Worm (Caenorhabditis elegans): ENCODE data around the gene gex-3.

ce11 chrIV:12389951-12390350, 14.3 kb upstream of the gex-3 start, which contains the start of gene spe-45:
- TF ChIP-seq ceh-82 (tag; optimal IDR thresholded peaks at IDR 0.05), result no peak
- TF ChIP-seq fkh-10 (GFP tag; optimal IDR thresholded peaks at IDR 0.05), result no peak
- no peak for TF ChIP-seq nhr-6 (tag; optimal IDR thresholded peaks at IDR 0.05)
- TF ChIP-seq zag-1 (tag; optimal IDR thresholded peaks at IDR 0.05), result no peak
- no peak for TF ChIP-seq ZK546.5 (tag; optimal IDR thresholded peaks at IDR 0.05)
- TF ChIP-seq nhr-25 (tag; optimal IDR thresholded peaks at IDR 0.05; ENCODE audit: borderline replicate concordance, insufficient read depth), result no peak
- TF ChIP-seq nhr-11 (tag; optimal IDR thresholded peaks at IDR 0.05), result no peak
- no peak for TF ChIP-seq mep-1 (tag; optimal IDR thresholded peaks at IDR 0.05)
- no peak for TF ChIP-seq gei-8 (GFP tag; optimal IDR thresholded peaks at IDR 0.05)
- no peak for TF ChIP-seq dpl-1 (GFP tag; optimal IDR thresholded peaks at IDR 0.05)
- TF ChIP-seq lin-39 (tag; optimal IDR thresholded peaks at IDR 0.05), result no peak
- no peak for TF ChIP-seq ztf-11 (tag; optimal IDR thresholded peaks at IDR 0.05)
- no peak for TF ChIP-seq F37D6.2 (tag; optimal IDR thresholded peaks at IDR 0.05)
